Worm (Caenorhabditis elegans) whole organism, young adult: ENCODE data around the gene srj-10.
A peak's percentile ranks its signal among the peaks of the same experiment; 100 is the strongest.

ENCODE experiments used
- B0035.1 ChIP-seq: sonication (generic microtip); optimal IDR thresholded peaks from 2 replicates; lab custom pipeline; 2016; ENCODE audit warnings: missing genetic modification characterization, mild to moderate bottlenecking, missing compliant biosample characterization, missing genotype, missing genetic modification reagents
- C17E4.6 ChIP-seq: fragments of 200-800 bp; sonication (Bioruptor generic); IDR thresholded peaks from 2 replicates; pipeline ENCODE4 v1.3.6; 2022; ENCODE audit warnings: missing genetic modification reagents, missing genetic modification characterization, missing compliant biosample characterization
- F10E7.11 ChIP-seq: sonication (generic microtip); optimal IDR thresholded peaks from 2 replicates; lab custom pipeline; 2017; ENCODE audit warnings: mild to moderate bottlenecking, missing genetic modification characterization, moderate library complexity, missing compliant biosample characterization
- F39B2.1 ChIP-seq: fragments of 200-800 bp; sonication (Bioruptor generic); IDR thresholded peaks from 2 replicates; pipeline ENCODE4 v1.3.6; 2022; ENCODE audit warnings: missing genetic modification reagents, missing genetic modification characterization, missing compliant biosample characterization
- F49E8.2 ChIP-seq: sonication (generic microtip); optimal IDR thresholded peaks from 3 replicates; lab custom pipeline; 2017; ENCODE audit warnings: missing genetic modification characterization, mild to moderate bottlenecking, missing compliant biosample characterization, antibody characterized with exemption, moderate library complexity; ENCODE audit not compliant: insufficient read depth
- F52B5.7 ChIP-seq: sonication (generic microtip); optimal IDR thresholded peaks from 2 replicates; lab custom pipeline; 2016; ENCODE audit warnings: mild to moderate bottlenecking, missing genetic modification characterization, missing compliant biosample characterization
- F57A8.1 ChIP-seq: fragments of 200-800 bp; sonication (Bioruptor generic); optimal IDR thresholded peaks from 2 replicates; lab custom pipeline; 2018; ENCODE audit warnings: mild to moderate bottlenecking, missing genetic modification characterization, moderate library complexity, missing compliant biosample characterization
- T07F8.4 ChIP-seq: sonication (generic microtip); optimal IDR thresholded peaks from 2 replicates; lab custom pipeline; 2016; ENCODE audit warnings: mild to moderate bottlenecking, missing genetic modification characterization, moderate library complexity, missing compliant biosample characterization
- aptf-3 ChIP-seq: fragments of 200-800 bp; sonication (Bioruptor generic); IDR thresholded peaks from 2 replicates; pipeline ENCODE4 v1.3.6; 2022; ENCODE audit warnings: missing genetic modification characterization, missing compliant biosample characterization
- attf-3 ChIP-seq: fragments of 200-800 bp; sonication (Bioruptor generic); conservative IDR thresholded peaks from 2 replicates; pipeline ENCODE4 v1.3.6; 2022; ENCODE audit warnings: missing genetic modification reagents, missing genetic modification characterization, missing compliant biosample characterization
- ccch-3 ChIP-seq: fragments of 200-800 bp; sonication (Bioruptor generic); optimal IDR thresholded peaks from 2 replicates; lab custom pipeline; 2018; ENCODE audit warnings: mild to moderate bottlenecking, missing genetic modification characterization, missing compliant biosample characterization
- cebp-1 ChIP-seq, 2 experiments: fragments of 200-800 bp in 1 of 2; sonication (Bioruptor generic) in 1 of 2; sonication (generic microtip) in 1 of 2; IDR thresholded peaks in 1 of 2; optimal IDR thresholded peaks in 1 of 2; 2 replicates each; pipeline versions ENCODE4 v1.3.6 to Lab custom; 2017 to 2022; ENCODE audit warnings: missing compliant biosample characterization in 2 of 2, missing genetic modification characterization in 2 of 2, mild to moderate bottlenecking in 1 of 2, missing genetic modification reagents in 1 of 2, moderate library complexity in 1 of 2
- ceh-100 ChIP-seq: fragments of 200-800 bp; sonication (Bioruptor generic); IDR thresholded peaks from 2 replicates; pipeline ENCODE4 v1.3.6; 2022; ENCODE audit warnings: missing genetic modification reagents, missing genetic modification characterization, missing compliant biosample characterization
- ceh-58 ChIP-seq: fragments of 200-800 bp; sonication (Bioruptor generic); IDR thresholded peaks from 2 replicates; pipeline ENCODE4 v1.3.6; 2022; ENCODE audit warnings: missing genetic modification characterization, missing compliant biosample characterization
- chd-7 ChIP-seq: sonication (generic microtip); optimal IDR thresholded peaks from 2 replicates; lab custom pipeline; 2016; ENCODE audit warnings: mild to moderate bottlenecking, missing genetic modification characterization, moderate library complexity, missing compliant biosample characterization
- egl-18 ChIP-seq: fragments of 200-800 bp; sonication (Bioruptor generic); IDR thresholded peaks from 2 replicates; pipeline ENCODE4 v1.3.6; 2022; ENCODE audit warnings: missing genetic modification reagents, missing genetic modification characterization, missing compliant biosample characterization
- egl-44 ChIP-seq: fragments of 200-800 bp; sonication (Bioruptor generic); IDR thresholded peaks from 2 replicates; pipeline ENCODE4 v1.3.6; 2022; ENCODE audit warnings: missing genetic modification reagents, missing genetic modification characterization, missing compliant biosample characterization
- ekl-4 ChIP-seq: fragments of 200-800 bp; sonication (Bioruptor generic); IDR thresholded peaks from 2 replicates; pipeline ENCODE4 v1.3.6; 2022; ENCODE audit warnings: missing genetic modification reagents, missing genetic modification characterization, missing compliant biosample characterization
- hlh-26 ChIP-seq: fragments of 200-800 bp; sonication (Bioruptor generic); conservative IDR thresholded peaks from 2 replicates; pipeline ENCODE4 v1.3.6; 2022; ENCODE audit warnings: missing genetic modification reagents, missing genetic modification characterization, missing compliant biosample characterization
- hmg-1.2 ChIP-seq: fragments of 200-800 bp; sonication (Bioruptor generic); IDR thresholded peaks from 2 replicates; pipeline ENCODE4 v1.3.6; 2022; ENCODE audit warnings: missing genetic modification reagents, missing genetic modification characterization, missing compliant biosample characterization
- hsf-1 ChIP-seq: fragments of 200-800 bp; sonication (Bioruptor generic); IDR thresholded peaks from 2 replicates; pipeline ENCODE4 v1.3.6; 2022; ENCODE audit warnings: missing genetic modification reagents, missing genetic modification characterization, missing compliant biosample characterization
- let-526 ChIP-seq: fragments of 200-800 bp; sonication (Bioruptor generic); IDR thresholded peaks from 2 replicates; pipeline ENCODE4 v1.3.6; 2022; ENCODE audit warnings: missing genetic modification reagents, missing genetic modification characterization, missing compliant biosample characterization
- madf-10 ChIP-seq: sonication (generic microtip); optimal IDR thresholded peaks from 2 replicates; lab custom pipeline; 2016; ENCODE audit warnings: mild to moderate bottlenecking, missing genetic modification characterization, missing compliant biosample characterization
- mes-4 ChIP-seq: sonication (generic microtip); optimal IDR thresholded peaks from 2 replicates; lab custom pipeline; 2016; ENCODE audit warnings: missing genotype, missing genetic modification characterization, missing compliant biosample characterization
- nfya-2 ChIP-seq: fragments of 200-800 bp; sonication (Bioruptor generic); IDR thresholded peaks from 2 replicates; pipeline ENCODE4 v1.3.6; 2022; ENCODE audit warnings: missing genetic modification reagents, missing genetic modification characterization, missing compliant biosample characterization
- nhr-120 ChIP-seq: fragments of 200-800 bp; sonication (Bioruptor generic); IDR thresholded peaks from 2 replicates; pipeline ENCODE4 v1.3.6; 2022; ENCODE audit warnings: missing genetic modification characterization, missing compliant biosample characterization
- nhr-27 ChIP-seq: fragments of 200-800 bp; sonication (Bioruptor generic); optimal IDR thresholded peaks from 2 replicates; lab custom pipeline; 2018; ENCODE audit warnings: mild to moderate bottlenecking, missing genetic modification characterization, moderate library complexity, missing compliant biosample characterization
- nhr-80 ChIP-seq: sonication (generic microtip); optimal IDR thresholded peaks from 2 replicates; lab custom pipeline; 2016; ENCODE audit warnings: missing genetic modification characterization, missing compliant biosample characterization
- pha-4 ChIP-seq: fragments of 150-350 bp; sonication (generic microtip); optimal IDR thresholded peaks from 2 replicates; lab custom pipeline; 2014; ENCODE audit warnings: missing biosample characterization, missing genetic modification reagents, missing genetic modification characterization
- snpc-4 ChIP-seq, 5 experiments: fragments of 150-350 bp in 1 of 5; sonication (generic microtip) in 4 of 5; optimal IDR thresholded peaks; 2 replicates each; lab custom pipeline; 2014 to 2018; ENCODE audit warnings: missing genetic modification characterization in 5 of 5, missing biosample characterization in 3 of 5, antibody characterized with exemption in 2 of 5, mild to moderate bottlenecking in 2 of 5, missing compliant biosample characterization in 2 of 5, missing genotype in 2 of 5, moderate library complexity in 2 of 5, missing genetic modification reagents in 1 of 5
- tbp1 ChIP-seq: fragments of 200-800 bp; sonication (Bioruptor generic); optimal IDR thresholded peaks from 2 replicates; lab custom pipeline; 2018; ENCODE audit warnings: mild to moderate bottlenecking, missing genetic modification characterization, missing compliant biosample characterization
- tlf-1 ChIP-seq: fragments of 200-800 bp; sonication (Bioruptor generic); optimal IDR thresholded peaks from 2 replicates; lab custom pipeline; 2018; ENCODE audit warnings: mild to moderate bottlenecking, missing genetic modification characterization, missing compliant biosample characterization
- zfh-2 ChIP-seq: fragments of 200-800 bp; sonication (Bioruptor generic); conservative IDR thresholded peaks from 2 replicates; pipeline ENCODE4 v1.3.6; 2022; ENCODE audit warnings: missing genetic modification reagents, missing genetic modification characterization, missing compliant biosample characterization
- ztf-25 ChIP-seq: fragments of 200-800 bp; sonication (Bioruptor generic); IDR thresholded peaks from 2 replicates; pipeline ENCODE4 v1.3.6; 2022; ENCODE audit warnings: missing genetic modification reagents, missing genetic modification characterization, missing compliant biosample characterization
- ztf-26 ChIP-seq: sonication (generic microtip); optimal IDR thresholded peaks from 2 replicates; lab custom pipeline; 2017; ENCODE audit warnings: missing genetic modification characterization, missing compliant biosample characterization
- ztf-3 ChIP-seq: fragments of 200-800 bp; sonication (Bioruptor generic); optimal IDR thresholded peaks from 2 replicates; lab custom pipeline; 2018; ENCODE audit warnings: mild to moderate bottlenecking, missing genetic modification characterization, missing compliant biosample characterization

The srj-10 gene

DNA sequence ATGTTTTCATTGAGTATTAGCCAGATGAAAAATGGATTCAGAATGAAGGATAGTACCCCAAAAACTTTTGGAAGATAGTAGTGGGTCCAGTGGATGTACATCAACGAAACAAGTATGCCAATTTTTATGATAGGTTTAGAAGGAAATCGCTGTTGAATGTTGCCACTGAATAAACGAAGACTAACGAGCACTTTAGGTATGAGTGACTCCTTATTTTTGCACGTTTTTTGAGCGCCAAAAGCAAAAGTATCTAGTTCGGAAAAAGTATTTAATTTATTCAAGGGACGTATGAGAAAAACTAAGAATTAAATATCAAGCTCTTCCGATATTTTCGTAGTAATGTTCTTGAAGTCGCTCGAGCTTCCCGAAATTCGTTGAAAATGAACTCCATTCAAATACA is at the start of gene srj-10:
Gene srj-10 (minus strand): TSS at position 101 of the 400 bp plus-strand sequence.
- no peak for TF ChIP-seq ztf-26
- no peak for TF ChIP-seq nhr-27
- TF ChIP-seq hmg-1.2 (GFP tag; lab: Robert Waterston, UW): no peak
- TF ChIP-seq zfh-2 (GFP tag; lab: Robert Waterston, UW): no peak
- no peak for TF ChIP-seq F39B2.1 (GFP tag; lab: Robert Waterston, UW)
- no peak for TF ChIP-seq ekl-4 (GFP tag; lab: Robert Waterston, UW)
- TF ChIP-seq C17E4.6: no peak
- no peak for TF ChIP-seq F52B5.7 (tag; lab: Kevin White, UChicago)
- TF ChIP-seq ceh-100: no peak
- no peak for TF ChIP-seq ztf-3 (GFP tag; lab: Kevin White, UChicago)
- TF ChIP-seq snpc-4 (GFP tag; optimal IDR thresholded peaks at IDR 0.05; lab: Kevin White, UChicago): no peak
- no peak for TF ChIP-seq snpc-4 (tag; optimal IDR thresholded peaks at IDR 0.05; lab: Kevin White, UChicago)
- no peak for TF ChIP-seq attf-3

- TF ChIP-seq F57A8.1 (GFP tag; lab: Kevin White, UChicago): no peak
- no peak for TF ChIP-seq cebp-1 (GFP tag; IDR thresholded peaks at IDR 0.05; lab: Robert Waterston, UW)
- TF ChIP-seq cebp-1 (tag; optimal IDR thresholded peaks at IDR 0.05; lab: Kevin White, UChicago): peak; percentile 5
- no peak for TF ChIP-seq F39B2.1 (GFP tag; lab: Robert Waterston, UW)
- no peak for TF ChIP-seq nhr-27
Observed at ce11 chrV:16121451-16121850, 47.7 kb upstream of the srj-10 start.

- TF ChIP-seq mes-4 (tag; lab: Kevin White, UChicago) (no peak), nhr-80 (peak; percentile 23)
Observed at ce11 chrV:16120922-16121321, 47.2 kb upstream of the srj-10 start, which contains the start of gene skr-3. TSS of gene skr-3 (plus strand) at chrV:16121084.

DNA sequence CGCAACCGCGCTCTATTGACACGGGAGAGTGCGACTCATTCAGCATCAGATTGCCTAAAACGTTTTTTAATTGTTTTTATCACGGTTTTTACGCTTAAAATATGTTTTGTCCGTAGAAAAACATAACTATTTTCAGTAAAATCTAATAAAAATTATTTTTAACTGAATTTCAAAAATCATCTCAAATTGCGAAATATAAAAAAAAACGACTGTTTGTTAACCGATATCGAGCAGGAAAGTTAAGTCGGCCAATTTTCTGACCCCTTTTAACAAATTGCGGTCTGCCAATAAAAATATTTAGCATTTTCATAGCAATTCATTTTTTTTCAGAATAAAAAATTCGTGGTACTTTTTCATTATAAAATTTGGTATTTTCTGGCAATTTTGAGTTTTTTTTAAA is 46.7 kb upstream of the srj-10 start:
- TF ChIP-seq T07F8.4 (tag; lab: Kevin White, UChicago) (no peak), F49E8.2 (no peak), ztf-25 (GFP tag; lab: Robert Waterston, UW) (no peak), tbp1 (GFP tag; lab: Kevin White, UChicago) (no peak), aptf-3 (GFP tag; lab: Robert Waterston, UW) (no peak), nhr-27 (no peak), cebp-1 (GFP tag; IDR thresholded peaks at IDR 0.05; lab: Robert Waterston, UW) (no peak), cebp-1 (tag; optimal IDR thresholded peaks at IDR 0.05; lab: Kevin White, UChicago) (peak; percentile 86), hlh-26 (GFP tag; lab: Robert Waterston, UW) (no peak)

DNA sequence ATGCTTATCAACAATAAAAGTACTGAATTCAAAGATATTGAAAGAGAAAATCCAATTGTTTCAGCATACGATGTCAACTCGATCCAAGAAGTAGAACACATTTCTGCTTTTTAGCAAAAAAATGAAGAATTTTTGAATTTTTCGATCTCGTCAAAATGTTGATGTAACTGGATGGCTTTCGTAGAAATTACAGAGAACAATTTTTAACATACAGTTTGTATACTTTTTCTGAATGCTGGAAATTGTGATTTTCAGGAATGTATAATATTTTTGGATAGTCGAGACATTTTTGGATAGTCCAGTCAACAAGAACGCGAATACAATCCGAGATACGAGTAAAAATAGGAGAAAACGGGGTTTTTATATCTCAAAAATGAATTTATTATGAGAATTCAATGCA is 44.8 kb upstream of the srj-10 start, which contains the start of gene str-103:
Gene str-103 (minus strand): TSS at position 101 of the 400 bp plus-strand sequence.
- no peak for TF ChIP-seq tlf-1

DNA sequence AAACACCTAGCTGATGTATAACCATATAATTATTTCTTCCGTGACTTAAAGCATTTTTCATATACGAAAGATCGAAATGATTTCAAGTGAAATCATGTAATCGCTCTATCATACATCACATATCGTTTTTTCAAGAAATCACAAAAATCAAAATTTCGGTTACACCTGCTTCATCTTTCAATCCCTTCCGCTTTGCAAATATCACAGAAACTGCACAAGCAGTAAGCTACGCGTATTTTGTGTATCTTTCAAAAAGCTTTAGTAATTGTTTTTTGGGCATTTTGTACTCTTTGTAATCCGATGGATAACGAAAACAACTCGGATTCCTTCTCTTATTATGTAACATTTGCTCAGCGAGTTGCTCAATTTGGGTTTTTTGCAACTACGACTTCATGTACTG is 41.6 kb upstream of the srj-10 start, which contains the start of gene str-25:
Gene str-25 (plus strand): TSS at position 301 of the 400 bp plus-strand sequence.
- TF ChIP-seq nhr-27 (no peak), hsf-1 (GFP tag; lab: Robert Waterston, UW) (no peak), madf-10 (tag; lab: Kevin White, UChicago) (no peak), egl-44 (no peak), let-526 (GFP tag; lab: Robert Waterston, UW) (no peak), ccch-3 (GFP tag; lab: Kevin White, UChicago) (no peak), chd-7 (tag; lab: Kevin White, UChicago) (no peak), F52B5.7 (tag; lab: Kevin White, UChicago) (no peak), B0035.1 (tag; lab: Kevin White, UChicago) (no peak), T07F8.4 (tag; lab: Kevin White, UChicago) (no peak), nfya-2 (GFP tag; lab: Robert Waterston, UW) (no peak), egl-18 (GFP tag; lab: Robert Waterston, UW) (no peak), attf-3 (no peak), ztf-25 (GFP tag; lab: Robert Waterston, UW) (no peak), nhr-120 (GFP tag; lab: Robert Waterston, UW) (no peak), ceh-58 (no peak), pha-4 (tag; lab: Kevin White, UChicago) (no peak), F10E7.11 (no peak)
